Worm (Caenorhabditis elegans): ENCODE data around the gene C44B11.1.

C44B11.1 gene

ce11 chrIII:3174985-3175384 is 19.9 kb downstream of the C44B11.1 start, which contains the start of gene R148.3 (continued):
- TF ChIP-seq Y22D7AL.16 (tag; optimal IDR thresholded peaks at IDR 0.05), result peak; percentile 67
- peak; percentile 77 for TF ChIP-seq ceh-2 (tag; optimal IDR thresholded peaks at IDR 0.05)
- peak; percentile 52 for TF ChIP-seq ceh-48 (tag; optimal IDR thresholded peaks at IDR 0.05)
- no peak for TF ChIP-seq fkh-10 (GFP tag; optimal IDR thresholded peaks at IDR 0.05)
- TF ChIP-seq ceh-45 (GFP tag; IDR thresholded peaks at IDR 0.05), result 0 out of 2 replicates have a peak, but pooled peaks have one; percentile 45
- TF ChIP-seq nhr-232 (tag; optimal IDR thresholded peaks at IDR 0.05), result peak; percentile 78
- peak; percentile 64 for TF ChIP-seq madf-2 (tag; optimal IDR thresholded peaks at IDR 0.05)
- TF ChIP-seq ztf-16 (tag; optimal IDR thresholded peaks at IDR 0.05), result peak; percentile 90
- peak; percentile 20 for TF ChIP-seq dve-1 (tag; optimal IDR thresholded peaks at IDR 0.05)
- TF ChIP-seq pros-1 (tag; optimal IDR thresholded peaks at IDR 0.05), result no peak
- peak; percentile 77 for TF ChIP-seq F13H6.1 (tag; optimal IDR thresholded peaks at IDR 0.05)
- peak; percentile 84 for TF ChIP-seq sox-4 (tag; optimal IDR thresholded peaks at IDR 0.05)
- peak; percentile 81 for TF ChIP-seq odd-2 (tag; optimal IDR thresholded peaks at IDR 0.05)
- TF ChIP-seq pha-2 (tag; optimal IDR thresholded peaks at IDR 0.05), result peak; percentile 79
- no peak for TF ChIP-seq ceh-9 (tag; optimal IDR thresholded peaks at IDR 0.05)
- peak; percentile 88 for TF ChIP-seq K09A11.1 (tag; optimal IDR thresholded peaks at IDR 0.05; ENCODE audit: insufficient read depth)

ce11 chrIII:3176775-3177174 is 21.7 kb downstream of the C44B11.1 start:
- no peak for TF ChIP-seq ahr-1 (tag; optimal IDR thresholded peaks at IDR 0.05)
- no peak for TF ChIP-seq unc-55 (GFP tag; optimal IDR thresholded peaks at IDR 0.05)
- TF ChIP-seq ceh-22 (tag; optimal IDR thresholded peaks at IDR 0.05), result no peak
- no peak for TF ChIP-seq ceh-6 (GFP tag; optimal IDR thresholded peaks at IDR 0.05)
- no peak for TF ChIP-seq pros-1 (tag; optimal IDR thresholded peaks at IDR 0.05)
- no peak for TF ChIP-seq Y22D7AL.16 (tag; optimal IDR thresholded peaks at IDR 0.05)
- no peak for TF ChIP-seq ceh-9 (tag; optimal IDR thresholded peaks at IDR 0.05)
- no peak for TF ChIP-seq ceh-2 (tag; optimal IDR thresholded peaks at IDR 0.05)
- no peak for TF ChIP-seq dve-1 (tag; optimal IDR thresholded peaks at IDR 0.05)
- no peak for TF ChIP-seq K09A11.1 (tag; optimal IDR thresholded peaks at IDR 0.05; ENCODE audit: insufficient read depth)
- TF ChIP-seq sox-4 (tag; optimal IDR thresholded peaks at IDR 0.05), result no peak
- no peak for TF ChIP-seq ceh-24 (tag; optimal IDR thresholded peaks at IDR 0.05)
- no peak for TF ChIP-seq ceh-34 (tag; optimal IDR thresholded peaks at IDR 0.05)
- TF ChIP-seq hlh-6 (tag; optimal IDR thresholded peaks at IDR 0.05), result no peak
- no peak for TF ChIP-seq ama-1 (optimal IDR thresholded peaks at IDR 0.05)
- no peak for TF ChIP-seq sdc-2 (tag; optimal IDR thresholded peaks at IDR 0.05)

- TF ChIP-seq ceh-31 (tag; optimal IDR thresholded peaks at IDR 0.05), result no peak
- no peak for TF ChIP-seq pha-2 (tag; optimal IDR thresholded peaks at IDR 0.05)
- no peak for TF ChIP-seq sdc-2 (tag; optimal IDR thresholded peaks at IDR 0.05)
- TF ChIP-seq T23F11.4 (GFP tag; optimal IDR thresholded peaks at IDR 0.05), result no peak
- TF ChIP-seq pax-1 (tag; optimal IDR thresholded peaks at IDR 0.05), result no peak
- no peak for TF ChIP-seq ama-1 (optimal IDR thresholded peaks at IDR 0.05)
- no peak for TF ChIP-seq ceh-19 (GFP tag; optimal IDR thresholded peaks at IDR 0.05)
- no peak for TF ChIP-seq syd-9 (tag; optimal IDR thresholded peaks at IDR 0.05)
- TF ChIP-seq unc-55 (GFP tag; optimal IDR thresholded peaks at IDR 0.05), result no peak
- no peak for TF ChIP-seq hlh-6 (tag; optimal IDR thresholded peaks at IDR 0.05)
- no peak for TF ChIP-seq ceh-48 (tag; optimal IDR thresholded peaks at IDR 0.05)
Measured at ce11 chrIII:3179855-3180254, 24.8 kb downstream of the C44B11.1 start.

ce11 chrIII:3183377-3183776 is 28.3 kb downstream of the C44B11.1 start, which contains the start of gene lmtr-5:
Gene lmtr-5 (plus strand): TSS chrIII:3183677.
- TF ChIP-seq ama-1 (optimal IDR thresholded peaks at IDR 0.05) (no peak), fkh-10 (GFP tag; optimal IDR thresholded peaks at IDR 0.05) (no peak), fax-1 (tag; optimal IDR thresholded peaks at IDR 0.05) (no peak), ceh-34 (tag; optimal IDR thresholded peaks at IDR 0.05) (no peak), unc-86 (tag; optimal IDR thresholded peaks at IDR 0.05) (no peak), ceh-30 (tag; optimal IDR thresholded peaks at IDR 0.05) (no peak), gmeb-2 (tag; optimal IDR thresholded peaks at IDR 0.05) (no peak), hlh-6 (tag; optimal IDR thresholded peaks at IDR 0.05) (no peak), pag-3 (tag; optimal IDR thresholded peaks at IDR 0.05; ENCODE audit: borderline replicate concordance) (no peak), F13H6.1 (tag; optimal IDR thresholded peaks at IDR 0.05) (no peak), elt-2 (tag; optimal IDR thresholded peaks at IDR 0.05) (no peak)
